Fruit fly (Drosophila melanogaster): Measurements from ENCODE around the gene Taf3.

DNA sequence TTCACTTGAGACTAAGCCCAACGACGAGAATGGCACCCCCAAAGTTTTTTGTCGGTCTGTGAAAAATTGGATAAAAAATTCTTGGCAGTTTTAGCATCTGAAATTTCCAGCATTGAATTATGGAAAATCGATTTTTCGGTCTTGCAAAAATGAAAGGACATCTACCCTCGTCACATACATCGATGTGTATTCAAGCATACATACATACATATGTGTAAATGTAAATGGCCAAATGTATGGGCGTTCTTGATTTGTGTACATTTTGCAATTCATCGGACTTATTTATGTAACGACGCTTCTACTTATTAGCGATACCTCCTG lies 22.9 kb upstream of the Taf3 start:
- TF ChIP-seq CG1620 (GFP tag; optimal IDR thresholded peaks at IDR 0.05) (no peak), CG5204 (GFP tag; optimal IDR thresholded peaks at IDR 0.05) (no peak), toe (GFP tag; optimal IDR thresholded peaks at IDR 0.05) (no peak), CG7101 (tag; optimal IDR thresholded peaks at IDR 0.05) (no peak), bab1 (GFP tag; optimal IDR thresholded peaks at IDR 0.05) (no peak)

Data from whole organism, adult.